Fruit fly (Drosophila melanogaster): ENCODE results near the gene CG6686.

- TF ChIP-seq CG8478 (optimal IDR thresholded peaks at IDR 0.05) (no peak), psq (optimal IDR thresholded peaks at IDR 0.05) (no peak), EcR (GFP tag; optimal IDR thresholded peaks at IDR 0.05) (no peak), Dll (optimal IDR thresholded peaks at IDR 0.05) (no peak), pan (optimal IDR thresholded peaks at IDR 0.05) (no peak), usp (GFP tag; optimal IDR thresholded peaks at IDR 0.05) (no peak)
Observed at dm6 chr2L:12020735-12021134, 32.9 kb upstream of the CG6686 start, which contains the start of gene Wdr81.
